Worm (Caenorhabditis elegans) whole organism, L2 larva: ENCODE results near the gene F36H12.3.

Experiments
- ZK546.5 ChIP-seq: sonication (generic microtip); optimal IDR thresholded peaks from 2 replicates; lab custom pipeline; 2017; ENCODE audit warnings: missing biosample characterization, missing genetic modification characterization
- ceh-82 ChIP-seq: fragments of 150-350 bp; optimal IDR thresholded peaks from 2 replicates; lab custom pipeline; 2014; ENCODE audit warnings: missing biosample characterization, missing genetic modification characterization
- elt-3 ChIP-seq: sonication (generic microtip); optimal IDR thresholded peaks from 2 replicates; lab custom pipeline; 2017; ENCODE audit warnings: missing biosample characterization, missing genetic modification characterization
- nhr-237 ChIP-seq: fragments of 150-350 bp; optimal IDR thresholded peaks from 2 replicates; lab custom pipeline; 2014; ENCODE audit warnings: missing biosample characterization, missing genetic modification characterization
- unc-62 ChIP-seq: fragments of 150-350 bp; optimal IDR thresholded peaks from 2 replicates; lab custom pipeline; 2014; ENCODE audit warnings: missing biosample characterization, missing genetic modification reagents, missing genetic modification characterization

ce11 chrIV:5273385-5273784 lies 767 bp downstream of the F36H12.3 start:
- TF ChIP-seq elt-3 (tag; lab: Kevin White, UChicago) (no peak), nhr-237 (tag; lab: Kevin White, UChicago) (no peak), unc-62 (no peak), ZK546.5 (tag; lab: Kevin White, UChicago) (no peak), ceh-82 (tag; lab: Kevin White, UChicago) (no peak)
